Fruit fly (Drosophila melanogaster) whole organism, embryonic: ENCODE results near the gene CG1309.

Experiments used
- CG13287 ChIP-seq: fragments of 200-800 bp; sonication (Bioruptor generic); IDR thresholded peaks from 2 replicates; pipeline ENCODE4 v1.3.6; 2022; ENCODE audit warnings: missing biosample characterization, missing genetic modification characterization; ENCODE audit not compliant: partially characterized antibody
- CG15073 ChIP-seq: fragments of 200-800 bp; sonication (Bioruptor generic); optimal IDR thresholded peaks from 2 replicates; lab custom pipeline; 2016; ENCODE audit warnings: missing biosample characterization, missing genetic modification characterization
- CG31441 ChIP-seq: fragments of 200-800 bp; sonication (Bioruptor generic); IDR thresholded peaks from 2 replicates; pipeline ENCODE4 v1.3.6; 2022; ENCODE audit warnings: missing biosample characterization, missing genetic modification characterization
- CG7839 ChIP-seq: fragments of 200-800 bp; sonication (Bioruptor generic); optimal IDR thresholded peaks from 3 replicates; lab custom pipeline; 2018; ENCODE audit warnings: missing biosample characterization, mild to moderate bottlenecking, missing genetic modification characterization, moderate library complexity
- CG8944 ChIP-seq: fragments of 200-800 bp; sonication (Bioruptor generic); optimal IDR thresholded peaks from 3 replicates; lab custom pipeline; 2016; ENCODE audit warnings: missing biosample characterization, missing genetic modification characterization
- E2f2 ChIP-seq: fragments of 200-800 bp; sonication (Bioruptor generic); IDR thresholded peaks from 2 replicates; pipeline ENCODE4 v1.3.6; 2022; ENCODE audit warnings: missing biosample characterization, missing genetic modification characterization
- Lim3 ChIP-seq: fragments of 200-800 bp; sonication (Bioruptor generic); IDR thresholded peaks from 2 replicates; pipeline ENCODE4 v1.3.6; 2022; ENCODE audit warnings: missing biosample characterization, missing genetic modification characterization
- Optix ChIP-seq: fragments of 200-800 bp; sonication (Bioruptor generic); IDR thresholded peaks from 3 replicates; pipeline ENCODE4 v1.3.6; 2022; ENCODE audit warnings: missing biosample characterization, missing genetic modification characterization
- ab ChIP-seq: fragments of 200-800 bp; sonication (Bioruptor generic); optimal IDR thresholded peaks from 2 replicates; lab custom pipeline; 2016; ENCODE audit warnings: missing biosample characterization, missing genetic modification characterization
- hth ChIP-seq: fragments of >200 bp; optimal IDR thresholded peaks from 2 replicates; lab custom pipeline; 2017; ENCODE audit warnings: inconsistent platforms
- schlank ChIP-seq: fragments of 200-800 bp; sonication (Bioruptor generic); optimal IDR thresholded peaks from 2 replicates; lab custom pipeline; 2018; ENCODE audit warnings: missing biosample characterization, mild to moderate bottlenecking, missing genetic modification characterization

- TF ChIP-seq CG31441 (GFP tag; lab: Robert Waterston, UW) (no peak), CG13287 (GFP tag; lab: Robert Waterston, UW) (no peak), schlank (tag; lab: Kevin White, UChicago) (no peak), hth (lab: Kevin White, UChicago) (no peak), E2f2 (no peak), CG7839 (tag; lab: Kevin White, UChicago) (no peak), Optix (GFP tag; lab: Robert Waterston, UW) (no peak), ab (GFP tag; lab: Kevin White, UChicago) (no peak), CG8944 (no peak), CG15073 (GFP tag; lab: Kevin White, UChicago) (no peak), Lim3 (GFP tag; lab: Robert Waterston, UW) (no peak)
These were observed 13.0 kb downstream of the CG1309 start for dm6 chr3L:4272167-4272773.
